Worm (Caenorhabditis elegans) whole organism, early embryonic: Measurements from ENCODE around the gene F57A10.4.

Experiments used
- ama-1 ChIP-seq: fragments of 150-350 bp; optimal IDR thresholded peaks from 2 replicates; lab custom pipeline; 2014
- tbx-37 ChIP-seq: fragments of 200-800 bp; sonication (Bioruptor generic); conservative IDR thresholded peaks from 2 replicates; pipeline ENCODE4 v1.3.6; 2022; ENCODE audit warnings: missing genetic modification reagents, missing genetic modification characterization, missing compliant biosample characterization

- TF ChIP-seq ama-1 (lab: Kevin White, UChicago) = no peak
- no peak for TF ChIP-seq tbx-37 (GFP tag; lab: Robert Waterston, UW)
Measured at ce11 chrV:15733020-15733419, 36.2 kb upstream of the F57A10.4 start.
